Fruit fly (Drosophila melanogaster): ENCODE results near the gene CG5149.
A peak's percentile ranks its signal among the peaks of the same experiment; 100 is the strongest.

Gene CG5149

DNA sequence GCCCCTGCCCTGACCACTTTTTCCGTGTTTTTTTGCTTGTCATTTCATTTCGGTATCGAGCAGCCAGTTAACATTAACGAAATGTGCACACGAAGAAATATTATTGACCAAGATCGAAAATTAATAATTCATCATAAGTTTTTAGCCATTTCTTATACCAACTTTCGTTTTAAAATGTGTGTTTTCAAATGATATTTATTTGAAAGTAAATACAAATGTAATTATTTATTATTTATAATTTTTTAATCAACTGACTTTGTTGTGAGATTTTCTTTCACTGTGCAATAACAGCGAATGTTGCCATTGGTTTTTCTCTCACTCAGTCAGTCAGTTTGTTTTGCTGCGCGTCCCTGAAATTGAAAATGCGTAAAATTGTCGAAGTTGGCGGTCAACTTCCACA, 7.8 kb upstream of the CG5149 start (continued):
- TF ChIP-seq gt (GFP tag; IDR thresholded peaks at IDR 0.05) (no peak), lilli (GFP tag; optimal IDR thresholded peaks at IDR 0.05) (peak; percentile 1), CG6791 (GFP tag; IDR thresholded peaks at IDR 0.05; ENCODE audit: partially characterized antibody) (no peak), CG17912 (GFP tag; optimal IDR thresholded peaks at IDR 0.05) (no peak), Vsx1 (GFP tag; optimal IDR thresholded peaks at IDR 0.05) (peak; percentile 23), seq (GFP tag; IDR thresholded peaks at IDR 0.05) (peak; percentile 60), CG17829 (tag; optimal IDR thresholded peaks at IDR 0.05) (peak; percentile 41), Hsf (GFP tag; optimal IDR thresholded peaks at IDR 0.05) (no peak), CG11695 (GFP tag; IDR thresholded peaks at IDR 0.05) (peak; percentile 57; the same call in 1 of the 3 replicates), CG14965 (GFP tag; optimal IDR thresholded peaks at IDR 0.05; ENCODE audit: borderline replicate concordance) (no peak), dimm (GFP tag; IDR thresholded peaks at IDR 0.05) (no peak), tll (GFP tag; optimal IDR thresholded peaks at IDR 0.05) (no peak), zen (tag; optimal IDR thresholded peaks at IDR 0.05) (no peak), CG15011 (GFP tag; optimal IDR thresholded peaks at IDR 0.05) (no peak), Dref (GFP tag; IDR thresholded peaks at IDR 0.05) (no peak), Hey (tag; optimal IDR thresholded peaks at IDR 0.05) (no peak), CG10431 (GFP tag; optimal IDR thresholded peaks at IDR 0.05) (no peak), NfI (GFP tag; optimal IDR thresholded peaks at IDR 0.05) (peak; percentile 59), CG12104 (GFP tag; optimal IDR thresholded peaks at IDR 0.05) (peak; percentile 44), BEAF-32 (GFP tag; optimal IDR thresholded peaks at IDR 0.05) (no peak), CG1233 (GFP tag; optimal IDR thresholded peaks at IDR 0.05) (no peak), CG7745 (tag; optimal IDR thresholded peaks at IDR 0.05) (no peak), dpn (GFP tag; optimal IDR thresholded peaks at IDR 0.05) (peak in 1 of 2 experiments; percentile 44), CG15269 (tag; optimal IDR thresholded peaks at IDR 0.05) (peak; percentile 78), CG7928 (GFP tag; optimal IDR thresholded peaks at IDR 0.05) (no peak), CG12942 (GFP tag; optimal IDR thresholded peaks at IDR 0.05) (no peak), mirr (GFP tag; optimal IDR thresholded peaks at IDR 0.05) (no peak), CG9876 (GFP tag; optimal IDR thresholded peaks at IDR 0.05) (no peak), p53 (GFP tag; optimal IDR thresholded peaks at IDR 0.05) (no peak), CG17359 (tag; optimal IDR thresholded peaks at IDR 0.05) (peak; percentile 68), CG2875 (GFP tag; optimal IDR thresholded peaks at IDR 0.05) (no peak), CG11560 (tag; IDR thresholded peaks at IDR 0.05) (no peak), CG4404 (GFP tag; IDR thresholded peaks at IDR 0.05) (no peak), CG1024 (GFP tag; IDR thresholded peaks at IDR 0.05) (peak; percentile 15; the same call in 1 of the 2 replicates), CG8290 (GFP tag; optimal IDR thresholded peaks at IDR 0.05) (no peak), CG8290 (tag; optimal IDR thresholded peaks at IDR 0.05) (no peak), yki (optimal IDR thresholded peaks at IDR 0.05) (no peak), CG4617 (GFP tag; optimal IDR thresholded peaks at IDR 0.05; ENCODE audit: borderline replicate concordance) (no peak), ham (GFP tag; IDR thresholded peaks at IDR 0.05) (no peak), CG11456 (GFP tag; IDR thresholded peaks at IDR 0.05) (no peak), Dek (tag; optimal IDR thresholded peaks at IDR 0.05) (peak; percentile 34), Ets65A (GFP tag) (no peak), CG30020 (tag; optimal IDR thresholded peaks at IDR 0.05) (no peak), gce (GFP tag; IDR thresholded peaks at IDR 0.05) (no peak), ac (GFP tag; optimal IDR thresholded peaks at IDR 0.05) (no peak), B-H1 (GFP tag; IDR thresholded peaks at IDR 0.05) (no peak; the same call in 2 of the 3 replicates), Mad (GFP tag; optimal IDR thresholded peaks at IDR 0.05) (no peak), Rfx (GFP tag; IDR thresholded peaks at IDR 0.05) (peak; percentile 71), MTF-1 (GFP tag; optimal IDR thresholded peaks at IDR 0.05; ENCODE audit: borderline replicate concordance) (no peak), amos (GFP tag; IDR thresholded peaks at IDR 0.05; ENCODE audit: partially characterized antibody) (no peak), CG3407 (GFP tag; optimal IDR thresholded peaks at IDR 0.05) (peak; percentile 4), CG4820 (GFP tag; optimal IDR thresholded peaks at IDR 0.05) (peak; percentile 20)

Data from whole organism, embryonic.